1 fruit fly cellular context compared by ENCODE assay signal in the genomic region with DNA sequence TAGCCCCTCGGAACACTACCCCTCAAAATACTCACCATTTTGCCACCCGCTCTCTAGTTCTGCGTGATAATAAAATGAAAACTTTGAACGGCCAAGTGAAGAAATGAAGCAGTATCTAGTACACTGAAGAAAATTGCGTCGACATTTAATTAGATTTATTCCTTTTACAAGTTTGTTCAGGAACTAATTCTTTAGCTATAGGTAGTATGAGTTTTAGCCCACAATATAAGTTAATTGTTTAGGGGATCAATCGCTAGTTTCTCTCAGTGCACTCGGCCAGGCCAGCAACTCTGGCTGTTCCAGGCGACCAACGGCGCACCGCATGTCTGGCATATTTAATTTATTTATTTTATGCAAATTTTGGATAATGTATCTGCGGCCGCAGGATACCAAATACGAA.
TF ChIP-seq lines count a peak whose summit lies in the region.

No protein-coding gene starts in this region.

TF ChIP-seq in whole organism, embryonic, 481 proteins besides CTCF, POLR2A, EP300 and RAD21 (continued from another document and continues in another):
- TF ChIP-seq CG6683 (GFP tag; optimal IDR thresholded peaks at IDR 0.05; lab: Kevin White, UChicago): no peak
- TF ChIP-seq CG2199 (GFP tag; IDR thresholded peaks at IDR 0.05; lab: Robert Waterston, UW): no peak
- TF ChIP-seq zen (tag; optimal IDR thresholded peaks at IDR 0.05; lab: Kevin White, UChicago): no peak
- TF ChIP-seq lilli (GFP tag; optimal IDR thresholded peaks at IDR 0.05; lab: Kevin White, UChicago): peak; percentile 19
- TF ChIP-seq gsb (GFP tag; IDR thresholded peaks at IDR 0.05; lab: Robert Waterston, UW): 0 out of 2 replicates have a peak, but pooled peaks have one; percentile 15
- TF ChIP-seq pho (GFP tag; optimal IDR thresholded peaks at IDR 0.05; lab: Kevin White, UChicago): no peak
- no peak for TF ChIP-seq sim (GFP tag; IDR thresholded peaks at IDR 0.05; lab: Robert Waterston, UW)
- no peak for TF ChIP-seq CG8281 (tag; optimal IDR thresholded peaks at IDR 0.05; lab: Kevin White, UChicago)
- TF ChIP-seq CG18599 (GFP tag; optimal IDR thresholded peaks at IDR 0.05; lab: Kevin White, UChicago): peak; percentile 54
- peak; percentile 36 for TF ChIP-seq grau (tag; optimal IDR thresholded peaks at IDR 0.05; lab: Kevin White, UChicago)
- no peak for TF ChIP-seq CG17912 (GFP tag; optimal IDR thresholded peaks at IDR 0.05; lab: Kevin White, UChicago)
- peak; percentile 68 for TF ChIP-seq Fer1 (GFP tag; optimal IDR thresholded peaks at IDR 0.05; lab: Kevin White, UChicago)
- peak; percentile 3 for TF ChIP-seq CG4424 (GFP tag; optimal IDR thresholded peaks at IDR 0.05; lab: Kevin White, UChicago)
- no peak for TF ChIP-seq bbx (GFP tag; IDR thresholded peaks at IDR 0.05; lab: Robert Waterston, UW; ENCODE audit: partially characterized antibody)
- TF ChIP-seq al (GFP tag; IDR thresholded peaks at IDR 0.05; lab: Robert Waterston, UW): no peak
- TF ChIP-seq CG15269 (tag; optimal IDR thresholded peaks at IDR 0.05; lab: Kevin White, UChicago): peak; percentile 32
- TF ChIP-seq zfh2 (GFP tag; optimal IDR thresholded peaks at IDR 0.05; lab: Kevin White, UChicago): no peak
- TF ChIP-seq peb (GFP tag; IDR thresholded peaks at IDR 0.05; lab: Robert Waterston, UW): no peak
- no peak for TF ChIP-seq Dbx (GFP tag; IDR thresholded peaks at IDR 0.05; lab: Robert Waterston, UW)
- no peak for TF ChIP-seq Taf1 (GFP tag; IDR thresholded peaks at IDR 0.05; lab: Robert Waterston, UW)
- no peak for TF ChIP-seq HLH3B (GFP tag; IDR thresholded peaks at IDR 0.05; lab: Robert Waterston, UW)
- peak; percentile 25 for TF ChIP-seq bab2 (GFP tag; optimal IDR thresholded peaks at IDR 0.05; lab: Kevin White, UChicago)
- peak in 1 of 2 experiments; percentile 23 for TF ChIP-seq eve (GFP tag; optimal IDR thresholded peaks at IDR 0.05; lab: Kevin White, UChicago)
- peak in 1 of 2 experiments; percentile 11 for TF ChIP-seq bsh (GFP tag; optimal IDR thresholded peaks at IDR 0.05; lab: Kevin White, UChicago)
- TF ChIP-seq CG4360 (GFP tag; IDR thresholded peaks at IDR 0.05; lab: Robert Waterston, UW): no peak
- TF ChIP-seq NfI (GFP tag; optimal IDR thresholded peaks at IDR 0.05; lab: Kevin White, UChicago): peak; percentile 12
- TF ChIP-seq sisA (GFP tag; IDR thresholded peaks at IDR 0.05; lab: Robert Waterston, UW): peak; percentile 42
- TF ChIP-seq CG18011 (GFP tag; optimal IDR thresholded peaks at IDR 0.05; lab: Kevin White, UChicago): no peak
- no peak for TF ChIP-seq gsb-n (tag; optimal IDR thresholded peaks at IDR 0.05; lab: Kevin White, UChicago)
- TF ChIP-seq klu (GFP tag; IDR thresholded peaks at IDR 0.05; lab: Robert Waterston, UW): no peak
- peak; percentile 39 for TF ChIP-seq Hand (GFP tag; optimal IDR thresholded peaks at IDR 0.05; lab: Kevin White, UChicago)
- no peak for TF ChIP-seq Dfd (GFP tag; optimal IDR thresholded peaks at IDR 0.05; lab: Kevin White, UChicago)
- TF ChIP-seq CG7839 (tag; optimal IDR thresholded peaks at IDR 0.05; lab: Kevin White, UChicago): peak; percentile 52
- TF ChIP-seq CG34422 (GFP tag; IDR thresholded peaks at IDR 0.05; lab: Robert Waterston, UW): no peak
- TF ChIP-seq dmrt99B (tag; optimal IDR thresholded peaks at IDR 0.05; lab: Kevin White, UChicago): peak; percentile 59
- peak; percentile 32; the same call in 1 of the 4 replicates for TF ChIP-seq Gug (GFP tag; IDR thresholded peaks at IDR 0.05; lab: Robert Waterston, UW)
- TF ChIP-seq CG10147 (GFP tag; optimal IDR thresholded peaks at IDR 0.05; lab: Kevin White, UChicago): peak; percentile 28
- no peak for TF ChIP-seq vnd (GFP tag; IDR thresholded peaks at IDR 0.05; lab: Robert Waterston, UW; ENCODE audit: partially characterized antibody)
- no peak for TF ChIP-seq Ets65A (GFP tag; lab: Kevin White, UChicago)
- TF ChIP-seq NFAT (GFP tag; IDR thresholded peaks at IDR 0.05; lab: Robert Waterston, UW): no peak
- TF ChIP-seq lmd (GFP tag; IDR thresholded peaks at IDR 0.05; lab: Robert Waterston, UW): peak; percentile 50
- peak; percentile 1 for TF ChIP-seq CG10209 (GFP tag; optimal IDR thresholded peaks at IDR 0.05; lab: Kevin White, UChicago)
- TF ChIP-seq her (GFP tag; optimal IDR thresholded peaks at IDR 0.05; lab: Kevin White, UChicago): no peak
- TF ChIP-seq pzg (GFP tag; optimal IDR thresholded peaks at IDR 0.05; lab: Kevin White, UChicago): no peak
- peak; percentile 24; the same call in 1 of the 2 replicates for TF ChIP-seq Nf-YA (GFP tag; IDR thresholded peaks at IDR 0.05; lab: Robert Waterston, UW)
- TF ChIP-seq caup (GFP tag; optimal IDR thresholded peaks at IDR 0.05; lab: Kevin White, UChicago; ENCODE audit: severe bottlenecking): peak; percentile 46
- no peak for TF ChIP-seq cg (GFP tag; optimal IDR thresholded peaks at IDR 0.05; lab: Kevin White, UChicago)
- peak; percentile 25 for TF ChIP-seq CG12769 (tag; optimal IDR thresholded peaks at IDR 0.05; lab: Kevin White, UChicago)
- TF ChIP-seq tin (GFP tag; optimal IDR thresholded peaks at IDR 0.05; lab: Kevin White, UChicago): peak; percentile 8
- no peak for TF ChIP-seq Dp (GFP tag; optimal IDR thresholded peaks at IDR 0.05; lab: Kevin White, UChicago)
- peak; percentile 66 for TF ChIP-seq lab (GFP tag; optimal IDR thresholded peaks at IDR 0.05; lab: Kevin White, UChicago)
- peak; percentile 47; the same call in 1 of the 2 replicates for TF ChIP-seq vvl (GFP tag; IDR thresholded peaks at IDR 0.05; lab: Robert Waterston, UW)
- TF ChIP-seq sob (GFP tag; IDR thresholded peaks at IDR 0.05; lab: Robert Waterston, UW): 0 out of 2 replicates have a peak, but pooled peaks have one; percentile 14
- TF ChIP-seq CG6689 (GFP tag; IDR thresholded peaks at IDR 0.05; lab: Robert Waterston, UW): peak; percentile 32; the same call in 1 of the 2 replicates
- TF ChIP-seq Hmr (GFP tag; optimal IDR thresholded peaks at IDR 0.05; lab: Kevin White, UChicago): peak; percentile 57
- TF ChIP-seq Eip74EF (GFP tag; optimal IDR thresholded peaks at IDR 0.05; lab: Kevin White, UChicago): no peak
- no peak for TF ChIP-seq CG4854 (GFP tag; optimal IDR thresholded peaks at IDR 0.05; lab: Kevin White, UChicago)
- TF ChIP-seq CG10274 (GFP tag; optimal IDR thresholded peaks at IDR 0.05; lab: Kevin White, UChicago): no peak
- no peak for TF ChIP-seq CG6791 (GFP tag; IDR thresholded peaks at IDR 0.05; lab: Robert Waterston, UW; ENCODE audit: partially characterized antibody)
- no peak for TF ChIP-seq Jarid2 (GFP tag; optimal IDR thresholded peaks at IDR 0.05; lab: Kevin White, UChicago)
- TF ChIP-seq CG10366 (GFP tag; IDR thresholded peaks at IDR 0.05; lab: Robert Waterston, UW): peak; percentile 18; the same call in 1 of the 2 replicates
- TF ChIP-seq CG17359 (tag; optimal IDR thresholded peaks at IDR 0.05; lab: Kevin White, UChicago): peak; percentile 37
- TF ChIP-seq Sox102F (GFP tag; optimal IDR thresholded peaks at IDR 0.05; lab: Kevin White, UChicago): peak; percentile 46
- no peak for TF ChIP-seq prd (optimal IDR thresholded peaks at IDR 0.05; lab: Kevin White, UChicago)
- TF ChIP-seq prd (GFP tag; IDR thresholded peaks at IDR 0.05; lab: Robert Waterston, UW): peak; percentile 47; the same call in 1 of the 3 replicates
- TF ChIP-seq CG12659 (GFP tag; optimal IDR thresholded peaks at IDR 0.05; lab: Kevin White, UChicago): peak; percentile 19
- TF ChIP-seq pfk (GFP tag; optimal IDR thresholded peaks at IDR 0.05; lab: Kevin White, UChicago): no peak
- no peak for TF ChIP-seq CG6654 (GFP tag; optimal IDR thresholded peaks at IDR 0.05; lab: Kevin White, UChicago)
- TF ChIP-seq Dref (GFP tag; IDR thresholded peaks at IDR 0.05; lab: Robert Waterston, UW): no peak
- no peak for TF ChIP-seq chm (GFP tag; IDR thresholded peaks at IDR 0.05; lab: Robert Waterston, UW)
- TF ChIP-seq unpg (GFP tag; optimal IDR thresholded peaks at IDR 0.05; lab: Kevin White, UChicago): peak; percentile 39
- peak; percentile 25; the same call in 1 of the 2 replicates for TF ChIP-seq CG14441 (GFP tag; IDR thresholded peaks at IDR 0.05; lab: Robert Waterston, UW)
- TF ChIP-seq tap (tag; optimal IDR thresholded peaks at IDR 0.05; lab: Kevin White, UChicago): no peak
- peak; percentile 36 for TF ChIP-seq CG15514 (GFP tag; optimal IDR thresholded peaks at IDR 0.05; lab: Kevin White, UChicago)
- TF ChIP-seq CG3281 (GFP tag; optimal IDR thresholded peaks at IDR 0.05; lab: Kevin White, UChicago): peak; percentile 40
- TF ChIP-seq Nf-YB (GFP tag; optimal IDR thresholded peaks at IDR 0.05; lab: Kevin White, UChicago): no peak
- peak; percentile 10 for TF ChIP-seq scrt (GFP tag; optimal IDR thresholded peaks at IDR 0.05; lab: Kevin White, UChicago)
- 0 out of 2 replicates have a peak, but pooled peaks have one; percentile 7 for TF ChIP-seq CG14014 (GFP tag; IDR thresholded peaks at IDR 0.05; lab: Robert Waterston, UW)
- peak; percentile 44 for TF ChIP-seq CG1603 (tag; optimal IDR thresholded peaks at IDR 0.05; lab: Kevin White, UChicago)
- peak; percentile 26 for TF ChIP-seq CG9727 (GFP tag; optimal IDR thresholded peaks at IDR 0.05; lab: Kevin White, UChicago)
- TF ChIP-seq CG1233 (GFP tag; optimal IDR thresholded peaks at IDR 0.05; lab: Kevin White, UChicago): no peak
- TF ChIP-seq CG14965 (GFP tag; optimal IDR thresholded peaks at IDR 0.05; lab: Kevin White, UChicago; ENCODE audit: borderline replicate concordance): no peak
- peak; percentile 4 for TF ChIP-seq CrebB (tag; optimal IDR thresholded peaks at IDR 0.05; lab: Kevin White, UChicago)
- no peak for TF ChIP-seq CG9437 (GFP tag; optimal IDR thresholded peaks at IDR 0.05; lab: Kevin White, UChicago)
- TF ChIP-seq Fer3 (tag; optimal IDR thresholded peaks at IDR 0.05; lab: Kevin White, UChicago): peak; percentile 42
- no peak for TF ChIP-seq CG2875 (GFP tag; optimal IDR thresholded peaks at IDR 0.05; lab: Kevin White, UChicago)
- TF ChIP-seq cwo (GFP tag; optimal IDR thresholded peaks at IDR 0.05; lab: Kevin White, UChicago): peak; percentile 39
- 0 out of 2 replicates have a peak, but pooled peaks have one; percentile 23 for TF ChIP-seq dimm (GFP tag; IDR thresholded peaks at IDR 0.05; lab: Robert Waterston, UW)
- TF ChIP-seq CG11504 (tag; optimal IDR thresholded peaks at IDR 0.05; lab: Kevin White, UChicago): peak; percentile 59
- TF ChIP-seq tna (GFP tag; IDR thresholded peaks at IDR 0.05; lab: Robert Waterston, UW; ENCODE audit: partially characterized antibody): no peak
- TF ChIP-seq Dek (tag; optimal IDR thresholded peaks at IDR 0.05; lab: Kevin White, UChicago): no peak
- no peak for TF ChIP-seq pros (GFP tag; optimal IDR thresholded peaks at IDR 0.05; lab: Kevin White, UChicago)
- TF ChIP-seq CoRest (tag; optimal IDR thresholded peaks at IDR 0.05; lab: Kevin White, UChicago): peak; percentile 17
- no peak for TF ChIP-seq dpn (GFP tag; optimal IDR thresholded peaks at IDR 0.05; lab: Kevin White, UChicago)
- no peak for TF ChIP-seq br (optimal IDR thresholded peaks at IDR 0.05; lab: Kevin White, UChicago)
- no peak for TF ChIP-seq CG9876 (GFP tag; optimal IDR thresholded peaks at IDR 0.05; lab: Kevin White, UChicago)
- peak; percentile 53 for TF ChIP-seq Meics (GFP tag; optimal IDR thresholded peaks at IDR 0.05; lab: Kevin White, UChicago)
- no peak for TF ChIP-seq nom (GFP tag; optimal IDR thresholded peaks at IDR 0.05; lab: Kevin White, UChicago)
- no peak for TF ChIP-seq twi (tag; optimal IDR thresholded peaks at IDR 0.05; lab: Kevin White, UChicago)
- TF ChIP-seq Mes4 (GFP tag; optimal IDR thresholded peaks at IDR 0.05; lab: Kevin White, UChicago): no peak
- TF ChIP-seq CG2120 (GFP tag; optimal IDR thresholded peaks at IDR 0.05; lab: Kevin White, UChicago): peak; percentile 60
- TF ChIP-seq CG31388 (GFP tag; optimal IDR thresholded peaks at IDR 0.05; lab: Kevin White, UChicago): no peak
- TF ChIP-seq cato (GFP tag; optimal IDR thresholded peaks at IDR 0.05; lab: Kevin White, UChicago; ENCODE audit: borderline replicate concordance): no peak
- TF ChIP-seq E2f1 (GFP tag; IDR thresholded peaks at IDR 0.05; lab: Robert Waterston, UW): 0 out of 2 replicates have a peak, but pooled peaks have one; percentile 31
- peak; percentile 20 for TF ChIP-seq Dip3 (GFP tag; optimal IDR thresholded peaks at IDR 0.05; lab: Kevin White, UChicago)
- TF ChIP-seq Oli (tag; optimal IDR thresholded peaks at IDR 0.05; lab: Kevin White, UChicago): peak; percentile 24
- TF ChIP-seq CG6765 (GFP tag; optimal IDR thresholded peaks at IDR 0.05; lab: Kevin White, UChicago): no peak
- TF ChIP-seq CG33213 (GFP tag; optimal IDR thresholded peaks at IDR 0.05; lab: Kevin White, UChicago): no peak
- peak; percentile 37; the same call in 1 of the 2 replicates for TF ChIP-seq CG31441 (GFP tag; IDR thresholded peaks at IDR 0.05; lab: Robert Waterston, UW)
- no peak for TF ChIP-seq sug (tag; optimal IDR thresholded peaks at IDR 0.05; lab: Kevin White, UChicago)
- peak; percentile 32 for TF ChIP-seq CG12219 (GFP tag; optimal IDR thresholded peaks at IDR 0.05; lab: Kevin White, UChicago)
- TF ChIP-seq CG7556 (GFP tag; optimal IDR thresholded peaks at IDR 0.05; lab: Kevin White, UChicago): peak; percentile 58
- peak; percentile 75 for TF ChIP-seq sens (GFP tag; lab: Kevin White, UChicago)
- peak; percentile 61; the same call in 1 of the 3 replicates for TF ChIP-seq zfh1 (GFP tag; IDR thresholded peaks at IDR 0.05; lab: Robert Waterston, UW)
- TF ChIP-seq Blimp-1 (GFP tag; optimal IDR thresholded peaks at IDR 0.05; lab: Kevin White, UChicago): peak; percentile 6
- TF ChIP-seq mam (GFP tag; optimal IDR thresholded peaks at IDR 0.05; lab: Kevin White, UChicago): peak; percentile 15
- peak; percentile 22 for TF ChIP-seq CG13424 (tag; optimal IDR thresholded peaks at IDR 0.05; lab: Kevin White, UChicago)
- TF ChIP-seq Atf6 (GFP tag; IDR thresholded peaks at IDR 0.05; lab: Robert Waterston, UW): peak; percentile 51
- 0 out of 2 replicates have a peak, but pooled peaks have one; percentile 16 for TF ChIP-seq ranshi (GFP tag; IDR thresholded peaks at IDR 0.05; lab: Robert Waterston, UW)
- TF ChIP-seq chinmo (GFP tag; IDR thresholded peaks at IDR 0.05; lab: Robert Waterston, UW; ENCODE audit: partially characterized antibody): no peak
- no peak for TF ChIP-seq NK7.1 (GFP tag; optimal IDR thresholded peaks at IDR 0.05; lab: Kevin White, UChicago)
- no peak for TF ChIP-seq CG30431 (GFP tag; optimal IDR thresholded peaks at IDR 0.05; lab: Kevin White, UChicago)
- TF ChIP-seq CG6813 (GFP tag; optimal IDR thresholded peaks at IDR 0.05; lab: Kevin White, UChicago): peak; percentile 13
- TF ChIP-seq cas (GFP tag; IDR thresholded peaks at IDR 0.05; lab: Robert Waterston, UW): no peak
- peak; percentile 12 for TF ChIP-seq fd96Cb (tag; optimal IDR thresholded peaks at IDR 0.05; lab: Kevin White, UChicago)
- peak; percentile 6 for TF ChIP-seq CG30403 (GFP tag; optimal IDR thresholded peaks at IDR 0.05; lab: Kevin White, UChicago)
- no peak for TF ChIP-seq CG3407 (GFP tag; optimal IDR thresholded peaks at IDR 0.05; lab: Kevin White, UChicago)
